Worm (Caenorhabditis elegans): Measurements from ENCODE around the gene C50B6.3.

The C50B6.3 gene

DNA sequence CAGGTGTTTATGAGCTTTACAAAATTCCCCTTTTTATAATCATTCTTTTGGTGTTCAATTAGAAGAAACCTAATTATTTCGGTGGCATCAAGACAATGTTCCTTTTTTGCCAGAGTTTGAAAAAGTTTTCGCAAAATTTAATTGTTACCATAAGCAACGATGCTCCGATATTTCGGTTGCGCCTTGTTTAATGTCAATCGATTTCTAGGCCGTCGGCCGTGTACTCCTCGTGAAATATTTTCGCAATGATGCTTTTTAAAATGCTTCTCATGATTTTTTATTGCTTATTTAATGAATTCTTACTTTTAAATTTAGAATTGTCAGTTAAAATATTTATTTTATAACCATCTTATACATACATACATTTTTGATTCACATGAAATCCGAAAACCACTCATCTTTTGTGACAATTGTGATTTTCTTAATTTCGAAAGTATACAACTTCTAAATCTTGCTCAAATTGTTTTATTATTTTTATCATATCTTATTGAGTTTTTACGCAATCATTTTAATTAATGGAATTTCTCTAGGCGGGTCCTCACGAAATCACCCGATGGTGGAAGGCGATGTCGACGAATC lies at the start of gene C50B6.3:
TSS of gene C50B6.3 (plus strand) at position 529 of the 579 bp plus-strand sequence.
- peak; percentile 42 for TF ChIP-seq snpc-3.4 (tag; optimal IDR thresholded peaks at IDR 0.05)
- no peak for TF ChIP-seq ztf-18 (tag; optimal IDR thresholded peaks at IDR 0.05)
- TF ChIP-seq pha-4 (tag; optimal IDR thresholded peaks at IDR 0.05): no peak
- no peak for TF ChIP-seq ztf-26 (tag; optimal IDR thresholded peaks at IDR 0.05)
- peak; percentile 99 for TF ChIP-seq attf-3 (GFP tag; conservative IDR thresholded peaks at IDR 0.05)
- no peak for TF ChIP-seq hmg-20 (GFP tag; IDR thresholded peaks at IDR 0.05)
- no peak for TF ChIP-seq unc-62 (GFP tag; optimal IDR thresholded peaks at IDR 0.05)
- no peak for TF ChIP-seq hsf-1 (GFP tag; IDR thresholded peaks at IDR 0.05)
- peak; percentile 46 for TF ChIP-seq ccch-3 (GFP tag; optimal IDR thresholded peaks at IDR 0.05)
- peak; percentile 59; the same call in 1 of the 2 replicates for TF ChIP-seq mcd-1 (GFP tag; IDR thresholded peaks at IDR 0.05)
- 0 out of 2 replicates have a peak, but pooled peaks have one; percentile 23 for TF ChIP-seq bed-2 (GFP tag; IDR thresholded peaks at IDR 0.05)
- TF ChIP-seq aptf-3 (GFP tag; IDR thresholded peaks at IDR 0.05): no peak
- TF ChIP-seq rec-8 (tag; optimal IDR thresholded peaks at IDR 0.05): peak in 1 of 2 experiments; percentile 14
- TF ChIP-seq tbp1 (GFP tag; optimal IDR thresholded peaks at IDR 0.05): no peak
- TF ChIP-seq athp-1 (tag; optimal IDR thresholded peaks at IDR 0.05): peak; percentile 30
- TF ChIP-seq madf-3 (GFP tag; IDR thresholded peaks at IDR 0.05): 0 out of 2 replicates have a peak, but pooled peaks have one; percentile 33
- TF ChIP-seq ceh-91 (GFP tag; IDR thresholded peaks at IDR 0.05): peak; percentile 47; the same call in 1 of the 2 replicates
- TF ChIP-seq F10E7.11 (tag; optimal IDR thresholded peaks at IDR 0.05): no peak
- no peak for TF ChIP-seq F55B11.4 (tag; optimal IDR thresholded peaks at IDR 0.05; ENCODE audit: borderline replicate concordance, insufficient read depth)
- TF ChIP-seq Y53G8AR.9 (GFP tag; conservative IDR thresholded peaks at IDR 0.05): no peak; the same call in 1 of the 2 replicates
- TF ChIP-seq ztf-3 (GFP tag; optimal IDR thresholded peaks at IDR 0.05): no peak
- peak; percentile 82 for TF ChIP-seq madf-6 (GFP tag; IDR thresholded peaks at IDR 0.05)
- TF ChIP-seq akir-1 (GFP tag; optimal IDR thresholded peaks at IDR 0.05): peak; percentile 63
- TF ChIP-seq nhr-179 (tag; optimal IDR thresholded peaks at IDR 0.05): no peak
- TF ChIP-seq F49E8.2 (tag; optimal IDR thresholded peaks at IDR 0.05; ENCODE audit: insufficient read depth): no peak
- TF ChIP-seq gei-17 (GFP tag; optimal IDR thresholded peaks at IDR 0.05): no peak
- peak; percentile 82 for TF ChIP-seq ceh-27 (GFP tag; optimal IDR thresholded peaks at IDR 0.05)
- peak; percentile 48; the same call in 1 of the 2 replicates for TF ChIP-seq D2030.7 (GFP tag; IDR thresholded peaks at IDR 0.05)
- peak; percentile 96 for TF ChIP-seq ZK185.1 (tag; optimal IDR thresholded peaks at IDR 0.05; ENCODE audit: poor library complexity, severe bottlenecking)
- no peak for TF ChIP-seq zfh-2 (GFP tag; conservative IDR thresholded peaks at IDR 0.05)
- TF ChIP-seq ekl-4 (GFP tag; IDR thresholded peaks at IDR 0.05): no peak
- TF ChIP-seq B0261.1 (tag; optimal IDR thresholded peaks at IDR 0.05): no peak
- TF ChIP-seq efl-1 (GFP tag; optimal IDR thresholded peaks at IDR 0.05): peak; percentile 11
- no peak for TF ChIP-seq snpc-1.1 (tag; optimal IDR thresholded peaks at IDR 0.05; ENCODE audit: insufficient read depth)
- peak; percentile 64 for TF ChIP-seq F33H1.4 (GFP tag; IDR thresholded peaks at IDR 0.05)
- no peak for TF ChIP-seq tlf-1 (GFP tag; optimal IDR thresholded peaks at IDR 0.05)
- no peak for TF ChIP-seq snpc-4 (GFP tag; optimal IDR thresholded peaks at IDR 0.05)
- TF ChIP-seq snpc-4 (tag; optimal IDR thresholded peaks at IDR 0.05): peak in 2 of 4 experiments; percentile 31 to 45
- TF ChIP-seq him-1 (tag; optimal IDR thresholded peaks at IDR 0.05): no peak
- TF ChIP-seq mes-4 (tag; optimal IDR thresholded peaks at IDR 0.05): no peak
- TF ChIP-seq ztf-6 (GFP tag; IDR thresholded peaks at IDR 0.05): no peak
- TF ChIP-seq hrde-1 (tag; optimal IDR thresholded peaks at IDR 0.05; ENCODE audit: borderline replicate concordance): no peak
- TF ChIP-seq hmg-1.2 (GFP tag; IDR thresholded peaks at IDR 0.05): 0 out of 2 replicates have a peak, but pooled peaks have one; percentile 35
- TF ChIP-seq ets-4 (GFP tag; optimal IDR thresholded peaks at IDR 0.05): no peak
- TF ChIP-seq mxl-1 (tag; optimal IDR thresholded peaks at IDR 0.05): no peak
- peak; percentile 71 for TF ChIP-seq lin-54 (GFP tag; optimal IDR thresholded peaks at IDR 0.05)
- TF ChIP-seq madf-10 (tag; optimal IDR thresholded peaks at IDR 0.05): peak; percentile 34
